Worm (Caenorhabditis elegans) whole organism, L2 larva: Measurements from ENCODE around the gene B0228.1.

Source experiments
- Y55F3AM.14 ChIP-seq: fragments of 200-800 bp; sonication (Bioruptor generic); optimal IDR thresholded peaks from 2 replicates; lab custom pipeline; 2018; ENCODE audit warnings: mild to moderate bottlenecking, missing genetic modification characterization, missing compliant biosample characterization
- ZK546.5 ChIP-seq: sonication (generic microtip); optimal IDR thresholded peaks from 2 replicates; lab custom pipeline; 2017; ENCODE audit warnings: missing biosample characterization, missing genetic modification characterization
- aly-2 ChIP-seq: fragments of 150-350 bp; optimal IDR thresholded peaks from 2 replicates; lab custom pipeline; 2014; ENCODE audit warnings: missing biosample characterization, missing genetic modification characterization
- ama-1 ChIP-seq: fragments of 150-350 bp; optimal IDR thresholded peaks from 2 replicates; lab custom pipeline; 2018; ENCODE audit warnings: inconsistent platforms
- elt-3 ChIP-seq: sonication (generic microtip); optimal IDR thresholded peaks from 2 replicates; lab custom pipeline; 2017; ENCODE audit warnings: missing biosample characterization, missing genetic modification characterization
- nhr-11 ChIP-seq: fragments of 150-350 bp; optimal IDR thresholded peaks from 2 replicates; lab custom pipeline; 2014; ENCODE audit warnings: missing biosample characterization, missing genetic modification characterization
- nhr-12 ChIP-seq: fragments of 150-350 bp; optimal IDR thresholded peaks from 2 replicates; lab custom pipeline; 2014; ENCODE audit warnings: missing biosample characterization, missing genetic modification characterization
- unc-55 ChIP-seq: fragments of 150-350 bp; sonication (generic microtip); optimal IDR thresholded peaks from 3 replicates; lab custom pipeline; 2014; ENCODE audit warnings: missing biosample characterization, missing genetic modification reagents, missing genetic modification characterization
- ztf-11 ChIP-seq: sonication (generic microtip); optimal IDR thresholded peaks from 2 replicates; lab custom pipeline; 2017; ENCODE audit warnings: missing biosample characterization, missing genetic modification characterization

- TF ChIP-seq Y55F3AM.14 (no peak), ZK546.5 (no peak), nhr-11 (tag; lab: Kevin White, UChicago) (no peak), ztf-11 (tag; lab: Kevin White, UChicago) (no peak), ama-1 (lab: Kevin White, UChicago) (no peak), nhr-12 (no peak), unc-55 (no peak), aly-2 (tag; lab: Kevin White, UChicago) (no peak), elt-3 (no peak)
Observed at ce11 chrII:7783467-7783959, 28.4 kb downstream of the B0228.1 start, which contains the start of gene skr-17.
